Fruit fly (Drosophila melanogaster) whole organism, wandering third instar larva: ENCODE results near the gene CG1812.

Source experiments
- Abd-B ChIP-seq: fragments of >200 bp; optimal IDR thresholded peaks from 2 replicates; lab custom pipeline; 2017; ENCODE audit warnings: missing biosample characterization, missing genetic modification characterization
- CG32264 ChIP-seq: fragments of 200-800 bp; sonication (Bioruptor generic); optimal IDR thresholded peaks from 2 replicates; lab custom pipeline; 2016; ENCODE audit warnings: missing biosample characterization, missing genetic modification characterization
- CG9705 ChIP-seq: fragments of 200-800 bp; sonication (Bioruptor generic); optimal IDR thresholded peaks from 2 replicates; lab custom pipeline; 2018; ENCODE audit warnings: missing biosample characterization, mild to moderate bottlenecking, missing genetic modification characterization
- CrebA ChIP-seq: fragments of 200-800 bp; sonication (Bioruptor generic); optimal IDR thresholded peaks from 2 replicates; lab custom pipeline; 2016; ENCODE audit warnings: missing biosample characterization, mild to moderate bottlenecking, missing genetic modification characterization, borderline replicate concordance
- Dfd ChIP-seq: fragments of >200 bp; optimal IDR thresholded peaks from 2 replicates; lab custom pipeline; 2017; ENCODE audit warnings: missing biosample characterization, missing genetic modification characterization
- Dif ChIP-seq: fragments of 200-275, 200-300 bp; sonication (Bioruptor generic); optimal IDR thresholded peaks from 2 replicates; lab custom pipeline; 2018; ENCODE audit warnings: missing biosample characterization, missing genetic modification characterization; ENCODE audit not compliant: partially characterized antibody
- GATAd ChIP-seq: sonication (Bioruptor generic); optimal IDR thresholded peaks from 2 replicates; lab custom pipeline; 2016; ENCODE audit warnings: missing biosample characterization, missing genetic modification characterization
- HLH106 ChIP-seq: fragments of 200-800 bp; optimal IDR thresholded peaks from 3 replicates; lab custom pipeline; 2019; ENCODE audit warnings: missing biosample characterization, mild to moderate bottlenecking, missing genetic modification characterization, moderate library complexity
- Hnf4 ChIP-seq: fragments of 200-800 bp; sonication (Bioruptor generic); optimal IDR thresholded peaks from 2 replicates; lab custom pipeline; 2016; ENCODE audit warnings: missing biosample characterization, mild to moderate bottlenecking, missing genetic modification characterization
- Hr78 ChIP-seq: fragments of >200 bp; optimal IDR thresholded peaks from 2 replicates; lab custom pipeline; 2017; ENCODE audit warnings: missing biosample characterization, missing genetic modification characterization
- Hr83 ChIP-seq: fragments of 200-300 bp; sonication (Bioruptor generic); optimal IDR thresholded peaks from 2 replicates; lab custom pipeline; 2016; ENCODE audit warnings: missing biosample characterization, mild to moderate bottlenecking, missing genetic modification characterization, moderate library complexity; ENCODE audit not compliant: poor library complexity, severe bottlenecking
- Jra ChIP-seq: sonication (Bioruptor generic); optimal IDR thresholded peaks from 2 replicates; lab custom pipeline; 2016; ENCODE audit warnings: missing biosample characterization, missing genetic modification characterization
- Mio ChIP-seq: sonication (Bioruptor generic); optimal IDR thresholded peaks from 2 replicates; lab custom pipeline; 2016; ENCODE audit warnings: missing biosample characterization, missing genetic modification characterization
- Myc ChIP-seq: fragments of >200 bp; optimal IDR thresholded peaks from 2 replicates; lab custom pipeline; 2017
- N ChIP-seq: fragments of >200 bp; optimal IDR thresholded peaks from 2 replicates; lab custom pipeline; 2018; ENCODE audit warnings: missing biosample characterization, missing external identifiers, missing genetic modification characterization
- OdsH ChIP-seq: fragments of 200-800 bp; sonication (Bioruptor generic); optimal IDR thresholded peaks from 2 replicates; lab custom pipeline; 2016; ENCODE audit warnings: missing biosample characterization, mild to moderate bottlenecking, missing genetic modification characterization
- Rel ChIP-seq, 2 experiments: fragments of 200-800 bp; sonication (Bioruptor generic) in 1 of 2; optimal IDR thresholded peaks; 2 replicates in 1 of 2; 3 replicates in 1 of 2; lab custom pipeline; 2016 to 2019; ENCODE audit warnings: mild to moderate bottlenecking in 2 of 2, missing biosample characterization in 2 of 2, missing genetic modification characterization in 2 of 2, moderate library complexity in 1 of 2
- Sp1 ChIP-seq: fragments of 200-800 bp; sonication (Bioruptor generic); optimal IDR thresholded peaks from 3 replicates; lab custom pipeline; 2019; ENCODE audit warnings: missing biosample characterization, mild to moderate bottlenecking, missing genetic modification characterization, moderate library complexity
- Vsx2 ChIP-seq: fragments of 200-300, 225-300 bp; sonication (Bioruptor generic); optimal IDR thresholded peaks from 2 replicates; lab custom pipeline; 2018; ENCODE audit warnings: missing biosample characterization, missing genetic modification characterization; ENCODE audit not compliant: partially characterized antibody
- br ChIP-seq: fragments of 200-800 bp; sonication (Bioruptor generic); optimal IDR thresholded peaks from 2 replicates; lab custom pipeline; 2016; ENCODE audit warnings: missing biosample characterization, missing genetic modification characterization
- dl ChIP-seq, 2 experiments: fragments of 175-275, 200-275 bp in 1 of 2; fragments of 200-275 bp in 1 of 2; sonication (Bioruptor generic); optimal IDR thresholded peaks; lab custom pipeline; 2018; ENCODE audit warnings: mild to moderate bottlenecking in 2 of 2, missing biosample characterization in 2 of 2, missing genetic modification characterization in 2 of 2, moderate library complexity in 2 of 2; ENCODE audit not compliant: partially characterized antibody in 2 of 2, insufficient read depth in 1 of 2
- dmrt93B ChIP-seq: fragments of 200-800 bp; sonication (Bioruptor generic); optimal IDR thresholded peaks from 2 replicates; lab custom pipeline; 2018; ENCODE audit warnings: missing biosample characterization, mild to moderate bottlenecking, missing genetic modification characterization
- dsf ChIP-seq: sonication (Bioruptor generic); optimal IDR thresholded peaks from 2 replicates; lab custom pipeline; 2016; ENCODE audit warnings: missing biosample characterization, missing genetic modification characterization, borderline replicate concordance
- ey ChIP-seq: fragments of 200-800 bp; sonication (Bioruptor generic); optimal IDR thresholded peaks from 2 replicates; lab custom pipeline; 2016; ENCODE audit warnings: missing biosample characterization, missing genetic modification characterization
- foxo ChIP-seq, 2 experiments: fragments of 200-800 bp; sonication (Bioruptor generic); optimal IDR thresholded peaks; 2 replicates in 1 of 2; 3 replicates in 1 of 2; lab custom pipeline; 2016 to 2017; ENCODE audit warnings: missing biosample characterization in 2 of 2, missing genetic modification characterization in 2 of 2
- fru ChIP-seq: fragments of 200-800 bp; sonication (Bioruptor generic); optimal IDR thresholded peaks from 3 replicates; lab custom pipeline; 2016; ENCODE audit warnings: missing biosample characterization, mild to moderate bottlenecking, missing genetic modification characterization
- h ChIP-seq: fragments of 200-800 bp; sonication (Bioruptor generic); optimal IDR thresholded peaks from 3 replicates; lab custom pipeline; 2016; ENCODE audit warnings: missing biosample characterization, mild to moderate bottlenecking, missing genetic modification characterization
- jim ChIP-seq: fragments of 175-275, 200-325 bp; sonication (Bioruptor generic); optimal IDR thresholded peaks from 2 replicates; lab custom pipeline; 2016; ENCODE audit warnings: missing biosample characterization, mild to moderate bottlenecking, missing genetic modification characterization
- lola ChIP-seq: fragments of >200 bp; optimal IDR thresholded peaks from 2 replicates; lab custom pipeline; 2017; ENCODE audit warnings: missing biosample characterization, missing genetic modification characterization
- pan ChIP-seq: fragments of >200 bp; optimal IDR thresholded peaks from 2 replicates; lab custom pipeline; 2017
- psq ChIP-seq: fragments of 200-800 bp; sonication (Bioruptor generic); optimal IDR thresholded peaks from 3 replicates; lab custom pipeline; 2017; ENCODE audit warnings: missing biosample characterization, mild to moderate bottlenecking, missing genetic modification characterization, moderate library complexity
- rgr ChIP-seq: fragments of 200-800 bp; sonication (Bioruptor generic); optimal IDR thresholded peaks from 3 replicates; lab custom pipeline; 2016; ENCODE audit warnings: missing biosample characterization, mild to moderate bottlenecking, missing genetic modification characterization
- sage ChIP-seq: fragments of 200-800 bp; sonication (Bioruptor generic); optimal IDR thresholded peaks from 2 replicates; lab custom pipeline; 2016; ENCODE audit warnings: missing biosample characterization, mild to moderate bottlenecking, missing genetic modification characterization
- sv ChIP-seq: fragments of 200-800 bp; sonication (Bioruptor generic); optimal IDR thresholded peaks from 3 replicates; lab custom pipeline; 2016; ENCODE audit warnings: missing biosample characterization, missing genetic modification characterization
- tai ChIP-seq: sonication (Bioruptor generic); optimal IDR thresholded peaks from 2 replicates; lab custom pipeline; 2016; ENCODE audit warnings: missing biosample characterization, missing genetic modification characterization
- usp ChIP-seq: fragments of >200 bp; optimal IDR thresholded peaks from 2 replicates; lab custom pipeline; 2017; ENCODE audit warnings: missing biosample characterization, missing genetic modification characterization
- woc ChIP-seq: sonication (Bioruptor generic); optimal IDR thresholded peaks from 2 replicates; lab custom pipeline; 2016; ENCODE audit warnings: missing biosample characterization, mild to moderate bottlenecking, missing genetic modification characterization

CG1812 gene

DNA sequence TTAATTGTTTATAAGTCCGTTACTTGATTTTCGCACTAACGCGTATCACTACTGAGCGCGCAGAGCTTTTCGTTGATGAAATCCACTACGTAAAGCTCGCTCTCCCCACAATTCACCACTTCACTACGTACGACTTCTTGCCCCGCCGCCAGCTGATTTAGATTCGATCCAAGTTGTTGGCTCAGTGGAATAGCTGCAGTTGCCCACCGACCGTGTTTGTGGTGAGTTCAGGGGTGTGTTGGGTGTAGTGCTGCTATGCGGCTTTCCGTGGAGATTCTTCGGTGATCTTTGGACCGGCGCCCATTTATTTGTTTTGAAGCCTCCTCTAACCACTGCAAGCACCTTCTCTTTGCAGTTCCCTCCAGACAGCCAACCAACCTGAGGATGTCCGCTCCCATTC is 43.2 kb upstream of the CG1812 start:
- TF ChIP-seq Vsx2 (GFP tag; lab: Kevin White, UChicago) (no peak), pan (lab: Kevin White, UChicago) (no peak), Hnf4 (GFP tag; lab: Kevin White, UChicago) (no peak), lola (no peak), woc (GFP tag; lab: Kevin White, UChicago) (no peak), Abd-B (GFP tag; lab: Kevin White, UChicago) (no peak), h (GFP tag; lab: Kevin White, UChicago) (no peak), jim (GFP tag; lab: Kevin White, UChicago) (no peak), dsf (GFP tag; lab: Kevin White, UChicago) (no peak), Hr83 (no peak), HLH106 (no peak), OdsH (no peak), tai (GFP tag; lab: Kevin White, UChicago) (no peak), Myc (no peak), dmrt93B (GFP tag; lab: Kevin White, UChicago) (no peak)

DNA sequence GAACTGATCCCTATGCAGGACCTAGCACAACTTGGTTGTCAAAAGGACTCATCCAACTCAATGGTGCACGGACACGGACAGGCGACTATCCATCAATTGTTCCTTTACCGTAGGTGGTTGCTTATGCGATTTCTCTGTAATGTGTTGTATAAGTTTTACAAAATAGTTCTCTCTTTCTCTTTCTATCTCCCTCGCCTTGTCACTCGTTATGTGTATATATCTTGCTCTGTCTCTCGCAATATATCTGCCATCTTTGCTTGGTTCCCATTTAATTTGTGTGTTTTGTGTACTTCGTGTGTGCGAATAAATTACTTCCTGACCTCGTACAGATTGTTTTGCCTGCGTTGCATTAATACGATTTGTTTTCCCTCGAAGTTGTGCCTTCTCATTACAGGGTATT is 40.6 kb upstream of the CG1812 start:
- no peak for TF ChIP-seq br
- no peak for TF ChIP-seq lola
- no peak for TF ChIP-seq Hnf4 (GFP tag; lab: Kevin White, UChicago)
- TF ChIP-seq pan (lab: Kevin White, UChicago): no peak
- TF ChIP-seq rgr: no peak
- no peak for TF ChIP-seq Myc
- TF ChIP-seq HLH106: no peak
- no peak for TF ChIP-seq OdsH
- no peak for TF ChIP-seq sage (GFP tag; lab: Kevin White, UChicago)
- TF ChIP-seq Abd-B (GFP tag; lab: Kevin White, UChicago): no peak
- no peak for TF ChIP-seq Vsx2 (GFP tag; lab: Kevin White, UChicago)
- TF ChIP-seq Dif (GFP tag; lab: Kevin White, UChicago): no peak
- no peak for TF ChIP-seq tai (GFP tag; lab: Kevin White, UChicago)

DNA sequence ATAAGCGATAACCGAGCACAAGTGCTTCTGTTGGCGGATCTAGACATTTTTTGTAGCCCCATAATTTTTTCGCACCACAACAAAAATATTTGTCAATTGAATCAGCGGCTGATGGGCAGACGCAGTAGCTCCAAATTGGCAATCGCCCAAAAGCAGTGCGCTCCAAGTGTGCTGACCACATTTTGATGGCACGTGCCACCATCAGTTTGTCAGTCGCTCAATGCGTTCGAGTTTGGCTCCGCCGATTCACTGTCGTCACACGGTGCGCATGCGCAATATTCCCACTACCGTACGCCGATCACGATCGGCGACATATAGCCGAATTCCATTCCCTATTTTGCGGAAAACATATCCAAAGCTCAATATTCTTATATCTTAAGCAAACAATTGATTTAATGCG is 32.7 kb upstream of the CG1812 start:
- TF ChIP-seq dl (GFP tag; optimal IDR thresholded peaks at IDR 0.05; lab: Kevin White, UChicago; ENCODE audit: insufficient read depth in 1 of 2, partially characterized antibody in 2 of 2) (no peak), sv (GFP tag; lab: Kevin White, UChicago) (no peak), Sp1 (no peak), Myc (no peak), Abd-B (GFP tag; lab: Kevin White, UChicago) (no peak), fru (GFP tag; lab: Kevin White, UChicago) (no peak), woc (GFP tag; lab: Kevin White, UChicago) (no peak), tai (GFP tag; lab: Kevin White, UChicago) (no peak), OdsH (no peak), Jra (GFP tag; lab: Kevin White, UChicago) (no peak), N (GFP tag; lab: Kevin White, UChicago) (no peak), h (GFP tag; lab: Kevin White, UChicago) (no peak), ey (GFP tag; lab: Kevin White, UChicago) (no peak), rgr (no peak)

DNA sequence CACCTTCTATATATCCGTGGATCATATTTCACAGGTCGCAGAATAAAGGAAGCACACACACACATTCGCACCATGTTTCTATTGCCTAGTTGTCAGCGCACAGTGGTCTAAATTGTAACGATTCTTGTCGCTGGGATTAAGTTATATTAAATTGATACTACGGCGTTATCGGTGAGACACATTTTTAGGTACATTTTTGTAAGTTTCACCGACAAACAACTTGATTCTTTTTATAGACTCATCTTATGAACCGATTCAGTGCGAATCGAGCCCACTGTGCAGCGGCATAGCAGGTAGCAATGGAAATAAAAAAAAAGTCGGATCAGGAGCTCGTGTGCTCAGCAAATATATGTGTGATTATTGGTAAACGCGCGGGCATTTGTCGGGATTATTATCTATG is 31.0 kb upstream of the CG1812 start:
- TF ChIP-seq sv (GFP tag; lab: Kevin White, UChicago) (peak; percentile 69), Dif (GFP tag; lab: Kevin White, UChicago) (no peak), Mio (GFP tag; lab: Kevin White, UChicago) (peak; percentile 25), usp (GFP tag; lab: Kevin White, UChicago) (no peak), jim (GFP tag; lab: Kevin White, UChicago) (no peak), lola (no peak), CG32264 (GFP tag; lab: Kevin White, UChicago) (peak; percentile 8), Hnf4 (GFP tag; lab: Kevin White, UChicago) (no peak), woc (GFP tag; lab: Kevin White, UChicago) (peak; percentile 57), rgr (peak; percentile 86), OdsH (peak; percentile 70), psq (peak; percentile 69), Myc (no peak), sage (GFP tag; lab: Kevin White, UChicago) (peak; percentile 67), fru (GFP tag; lab: Kevin White, UChicago) (peak; percentile 56), ey (GFP tag; lab: Kevin White, UChicago) (peak; percentile 83), Dfd (GFP tag; lab: Kevin White, UChicago) (no peak), br (peak; percentile 80), CrebA (GFP tag; lab: Kevin White, UChicago) (no peak), Rel (GFP tag; optimal IDR thresholded peaks at IDR 0.05; lab: Kevin White, UChicago) (peak; percentile 11), Rel (tag; optimal IDR thresholded peaks at IDR 0.05; lab: Kevin White, UChicago) (no peak), Hr78 (no peak), dmrt93B (GFP tag; lab: Kevin White, UChicago) (peak; percentile 22), N (GFP tag; lab: Kevin White, UChicago) (no peak), pan (lab: Kevin White, UChicago) (no peak), Sp1 (no peak), CG9705 (no peak), GATAd (GFP tag; lab: Kevin White, UChicago) (no peak), h (GFP tag; lab: Kevin White, UChicago) (peak; percentile 87), foxo (GFP tag; optimal IDR thresholded peaks at IDR 0.05; lab: Kevin White, UChicago) (peak; percentile 30 to 73)
